Fruit fly (Drosophila melanogaster): ENCODE measurements around the gene CG13926.

- TF ChIP-seq CG8478 (optimal IDR thresholded peaks at IDR 0.05) (no peak), CTCF (optimal IDR thresholded peaks at IDR 0.05) (no peak)
Measured at dm6 chr3L:1584781-1585180, 33.2 kb downstream of the CG13926 start.

Measured in S2 (cell line).